Worm (Caenorhabditis elegans): ENCODE measurements around the gene T12A7.10.

The T12A7.10 gene

DNA sequence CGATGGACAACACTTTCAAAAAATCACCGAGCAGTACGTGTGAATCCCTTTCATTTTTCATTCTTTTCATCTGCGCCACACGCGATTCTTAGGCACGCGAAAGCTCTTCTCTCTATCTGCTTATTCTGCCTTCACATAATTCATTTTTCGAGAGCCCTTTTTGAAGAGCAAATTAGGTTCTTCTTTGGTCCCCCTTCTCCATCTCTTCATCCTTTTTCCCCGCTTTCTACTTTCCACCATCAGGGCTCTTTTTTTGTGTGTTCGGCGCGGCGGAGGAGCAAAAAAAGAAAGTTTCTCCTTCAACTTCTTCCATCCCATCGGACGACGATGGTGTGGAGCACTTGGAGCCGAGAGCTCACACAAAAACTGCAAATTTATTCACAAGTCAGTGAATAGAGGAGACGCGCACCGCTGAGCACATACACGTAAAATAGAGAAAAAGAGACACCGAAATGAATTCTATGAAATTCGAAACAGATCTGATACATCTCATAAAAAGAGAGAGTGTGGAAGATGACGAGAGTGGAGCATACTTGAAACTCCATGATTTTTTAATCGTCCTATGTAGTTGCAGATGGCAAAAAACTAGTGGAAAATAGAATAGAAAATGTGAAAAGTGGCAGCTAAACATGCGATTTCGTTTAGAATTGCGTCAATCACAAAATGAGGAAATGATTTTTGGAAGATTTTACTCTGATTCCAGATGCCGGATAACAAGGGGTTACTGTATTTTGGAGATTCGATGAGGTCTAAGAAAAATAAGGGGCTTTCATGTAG lies 30.3 kb upstream of the T12A7.10 start:
- no peak for TF ChIP-seq rec-8 (tag; optimal IDR thresholded peaks at IDR 0.05)
- TF ChIP-seq F39B2.1 (GFP tag; IDR thresholded peaks at IDR 0.05) = no peak
- TF ChIP-seq F33H1.4 (GFP tag; IDR thresholded peaks at IDR 0.05) = no peak
- TF ChIP-seq ceh-27 (GFP tag; optimal IDR thresholded peaks at IDR 0.05) = peak; percentile 5
- no peak for TF ChIP-seq chd-7 (tag; optimal IDR thresholded peaks at IDR 0.05)
- TF ChIP-seq F57A8.1 (GFP tag; optimal IDR thresholded peaks at IDR 0.05) = no peak
- TF ChIP-seq B0261.1 (tag; optimal IDR thresholded peaks at IDR 0.05) = no peak

DNA sequence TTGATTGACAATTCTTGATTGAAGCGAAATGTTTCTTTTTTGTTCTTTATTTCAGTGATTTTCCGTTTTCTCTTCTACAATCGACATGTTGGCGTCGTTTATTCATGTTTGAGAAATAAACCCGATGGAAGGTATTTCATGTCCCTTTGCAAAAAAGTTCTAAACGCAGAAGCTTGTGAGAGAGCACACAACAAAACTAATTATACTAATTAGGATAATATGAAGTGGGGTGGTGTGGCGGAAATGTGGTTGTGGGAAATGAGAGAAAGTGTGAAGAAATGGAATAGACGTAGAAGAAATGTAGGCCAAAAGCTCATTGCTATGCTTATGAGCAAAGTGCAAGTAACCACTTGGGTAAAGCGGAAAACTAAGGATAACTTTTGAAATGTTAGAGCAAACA lies 27.9 kb upstream of the T12A7.10 start:
- TF ChIP-seq tbp1 (GFP tag; optimal IDR thresholded peaks at IDR 0.05) (no peak), F37B4.10 (GFP tag; IDR thresholded peaks at IDR 0.05) (no peak), unc-130 (GFP tag; optimal IDR thresholded peaks at IDR 0.05) (no peak), repo-1 (tag; optimal IDR thresholded peaks at IDR 0.05) (no peak), ceh-79 (tag; optimal IDR thresholded peaks at IDR 0.05) (no peak), hsf-1 (GFP tag; IDR thresholded peaks at IDR 0.05) (no peak), C17E4.6 (GFP tag; IDR thresholded peaks at IDR 0.05) (no peak), him-1 (tag; optimal IDR thresholded peaks at IDR 0.05) (no peak), ccch-3 (GFP tag; optimal IDR thresholded peaks at IDR 0.05) (no peak)

DNA sequence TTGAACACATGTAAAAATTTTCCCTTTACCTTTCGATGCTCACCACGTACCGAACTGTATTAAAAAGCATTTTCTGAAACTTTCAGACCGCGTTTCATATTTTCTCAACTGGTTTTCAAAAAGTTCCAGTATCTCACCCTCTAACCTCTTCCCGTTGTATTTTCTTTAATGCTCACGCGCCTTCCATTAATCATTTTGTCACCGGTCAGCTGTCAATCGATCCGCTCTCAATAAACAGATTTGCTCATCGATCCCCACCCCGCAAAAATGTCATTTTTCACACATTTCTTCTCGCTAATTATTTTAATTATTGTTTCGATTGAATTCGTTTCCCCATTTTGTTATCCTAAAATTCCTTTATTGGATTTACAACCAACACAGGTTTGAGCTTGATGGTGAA lies 24.1 kb upstream of the T12A7.10 start, which contains the start of gene lpr-2:
Gene lpr-2, plus strand, starts transcription at position 189 of the 400 bp plus-strand sequence.
- TF ChIP-seq ztf-6 (GFP tag; IDR thresholded peaks at IDR 0.05) (no peak), ztf-22 (GFP tag; optimal IDR thresholded peaks at IDR 0.05) (no peak), ccch-3 (GFP tag; optimal IDR thresholded peaks at IDR 0.05) (no peak), madf-3 (GFP tag; IDR thresholded peaks at IDR 0.05) (no peak), ZK185.1 (tag; optimal IDR thresholded peaks at IDR 0.05; ENCODE audit: poor library complexity, severe bottlenecking) (no peak), rec-8 (tag; optimal IDR thresholded peaks at IDR 0.05) (no peak)

DNA sequence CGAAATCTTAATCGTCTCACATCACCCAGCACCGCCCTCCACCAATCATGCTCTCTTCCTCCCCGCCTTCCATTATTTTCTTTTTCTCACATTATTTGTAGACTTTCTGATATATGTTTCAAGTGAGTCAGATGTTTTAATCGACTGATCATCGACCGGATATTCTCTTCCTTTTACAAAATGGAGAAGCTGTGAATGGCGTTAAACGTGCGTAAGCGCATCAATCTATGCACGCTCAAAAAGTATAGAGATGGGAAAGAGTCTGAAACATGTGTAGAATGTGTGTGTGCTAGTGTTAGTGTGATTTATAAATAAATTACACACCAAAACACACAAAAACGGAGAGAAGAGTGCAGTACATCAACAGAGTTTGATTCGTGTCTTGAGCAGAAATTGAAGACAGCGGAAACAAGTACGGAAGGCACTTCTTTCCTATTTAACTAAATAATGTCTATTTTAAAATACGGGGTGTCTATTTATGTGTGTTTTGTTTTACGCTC lies 22.1 kb upstream of the T12A7.10 start:
- TF ChIP-seq madf-10 (tag; optimal IDR thresholded peaks at IDR 0.05) (no peak), bed-1 (GFP tag; IDR thresholded peaks at IDR 0.05) (no peak), attf-3 (GFP tag; conservative IDR thresholded peaks at IDR 0.05) (no peak), mxl-1 (tag; optimal IDR thresholded peaks at IDR 0.05) (no peak), pha-4 (tag; optimal IDR thresholded peaks at IDR 0.05) (no peak), Y95B8A.8 (GFP tag; IDR thresholded peaks at IDR 0.05) (no peak), Y53F4B.3 (GFP tag; IDR thresholded peaks at IDR 0.05) (no peak), cebp-1 (GFP tag; IDR thresholded peaks at IDR 0.05) (no peak), cebp-1 (tag; optimal IDR thresholded peaks at IDR 0.05) (no peak), mcd-1 (GFP tag; IDR thresholded peaks at IDR 0.05) (no peak), T07F8.4 (tag; optimal IDR thresholded peaks at IDR 0.05) (no peak), egrh-3 (GFP tag; IDR thresholded peaks at IDR 0.05) (no peak), C06A6.2 (GFP tag; conservative IDR thresholded peaks at IDR 0.05) (no peak), lsy-27 (tag; optimal IDR thresholded peaks at IDR 0.05; ENCODE audit: borderline replicate concordance, insufficient read depth) (no peak), zim-3 (tag; optimal IDR thresholded peaks at IDR 0.05) (no peak), Y79H2A.3 (GFP tag; conservative IDR thresholded peaks at IDR 0.05) (no peak), lin-54 (GFP tag; optimal IDR thresholded peaks at IDR 0.05) (no peak), lsl-1 (GFP tag; optimal IDR thresholded peaks at IDR 0.05) (no peak), hmg-20 (GFP tag; IDR thresholded peaks at IDR 0.05) (no peak), ama-1 (optimal IDR thresholded peaks at IDR 0.05) (no peak), ama-1 (GFP tag; optimal IDR thresholded peaks at IDR 0.05) (no peak)
